Fruit fly (Drosophila melanogaster): ENCODE results near the gene CG7094.

CG7094 gene

dm6 chr2L:17560125-17561019 is 4.8 kb upstream of the CG7094 start:
- TF ChIP-seq CG17801 (GFP tag; optimal IDR thresholded peaks at IDR 0.05; ENCODE audit: partially characterized antibody) = no peak

dm6 chr2L:17559275-17559674 is 3.7 kb upstream of the CG7094 start:
- TF ChIP-seq CG17801 (GFP tag; optimal IDR thresholded peaks at IDR 0.05; ENCODE audit: partially characterized antibody) = no peak

- no peak for TF ChIP-seq CG17801 (GFP tag; optimal IDR thresholded peaks at IDR 0.05; ENCODE audit: partially characterized antibody)
Observed at dm6 chr2L:17558111-17558773, 2.7 kb upstream of the CG7094 start.

dm6 chr2L:17542661-17543278 is 12.8 kb downstream of the CG7094 start:
- TF ChIP-seq CG17801 (GFP tag; optimal IDR thresholded peaks at IDR 0.05; ENCODE audit: partially characterized antibody) = no peak

dm6 chr2L:17541106-17541505 is 14.5 kb downstream of the CG7094 start:
- no peak for TF ChIP-seq CG17801 (GFP tag; optimal IDR thresholded peaks at IDR 0.05; ENCODE audit: partially characterized antibody)

dm6 chr2L:17533794-17534193 is 21.8 kb downstream of the CG7094 start:
- TF ChIP-seq CG17801 (GFP tag; optimal IDR thresholded peaks at IDR 0.05; ENCODE audit: partially characterized antibody) = no peak

dm6 chr2L:17532134-17532533 is 23.4 kb downstream of the CG7094 start, which contains the start of gene CG15145:
Gene CG15145, minus strand, starts transcription at chr2L:17532234.
- TF ChIP-seq CG17801 (GFP tag; optimal IDR thresholded peaks at IDR 0.05; ENCODE audit: partially characterized antibody) = no peak

dm6 chr2L:17529022-17529421 is 26.5 kb downstream of the CG7094 start, which contains the start of gene CG15144:
Gene CG15144, minus strand, starts transcription at chr2L:17529122.
- TF ChIP-seq CG17801 (GFP tag; optimal IDR thresholded peaks at IDR 0.05; ENCODE audit: partially characterized antibody) = no peak

dm6 chr2L:17524449-17524848 is 31.1 kb downstream of the CG7094 start, which contains the start of gene CG15143:
Gene CG15143, minus strand, starts transcription at chr2L:17524549.
- TF ChIP-seq CG17801 (GFP tag; optimal IDR thresholded peaks at IDR 0.05; ENCODE audit: partially characterized antibody) = no peak

dm6 chr2L:17514090-17514715 is 41.4 kb downstream of the CG7094 start:
- TF ChIP-seq CG17801 (GFP tag; optimal IDR thresholded peaks at IDR 0.05; ENCODE audit: partially characterized antibody) = no peak

Measured in ovary, adult (tissue).